Fruit fly (Drosophila melanogaster) whole organism, embryonic: ENCODE results near the gene CG15170.
A peak's percentile ranks its signal among the peaks of the same experiment; 100 is the strongest.

Source experiments
- Abd-B ChIP-seq: fragments of 200-800 bp; sonication (Bioruptor generic); optimal IDR thresholded peaks from 2 replicates; lab custom pipeline; 2018; ENCODE audit warnings: missing biosample characterization, mild to moderate bottlenecking, missing genetic modification characterization, moderate library complexity
- Ada2b ChIP-seq: fragments of 200-800 bp; sonication (Bioruptor generic); IDR thresholded peaks from 2 replicates; pipeline ENCODE4 v1.3.6; 2022; ENCODE audit warnings: missing biosample characterization, missing genetic modification characterization
- Blimp-1 ChIP-seq: fragments of 200-800 bp; sonication (Bioruptor generic); optimal IDR thresholded peaks from 3 replicates; lab custom pipeline; 2018; ENCODE audit warnings: missing biosample characterization, missing genetic modification characterization, mild to moderate bottlenecking, moderate library complexity, missing genetic modification reagents
- CG10147 ChIP-seq: fragments of 200-800 bp; sonication (Bioruptor generic); optimal IDR thresholded peaks from 2 replicates; lab custom pipeline; 2019; ENCODE audit warnings: missing biosample characterization, mild to moderate bottlenecking, missing genetic modification characterization, moderate library complexity
- CG10209 ChIP-seq: fragments of 200-800 bp; sonication (Bioruptor generic); optimal IDR thresholded peaks from 3 replicates; lab custom pipeline; 2017; ENCODE audit warnings: missing biosample characterization, mild to moderate bottlenecking, missing genetic modification characterization, missing genetic modification reagents
- CG10321 ChIP-seq: fragments of 200-800 bp; sonication (Bioruptor generic); IDR thresholded peaks from 2 replicates; pipeline ENCODE4 v1.3.6; 2022; ENCODE audit warnings: missing biosample characterization, missing genetic modification characterization
- CG12219 ChIP-seq: fragments of 200-800 bp; sonication (Bioruptor generic); optimal IDR thresholded peaks from 3 replicates; lab custom pipeline; 2018; ENCODE audit warnings: missing biosample characterization, mild to moderate bottlenecking, missing genetic modification characterization
- CG12391 ChIP-seq: fragments of 200-800 bp; sonication (Bioruptor generic); optimal IDR thresholded peaks from 3 replicates; lab custom pipeline; 2018; ENCODE audit warnings: missing biosample characterization, mild to moderate bottlenecking, missing genetic modification characterization, moderate library complexity
- CG13424 ChIP-seq: fragments of 200-800 bp; sonication (Bioruptor generic); optimal IDR thresholded peaks from 2 replicates; lab custom pipeline; 2019; ENCODE audit warnings: missing biosample characterization, mild to moderate bottlenecking, missing genetic modification characterization, moderate library complexity
- CG16779 ChIP-seq: fragments of 200-800 bp; sonication (Bioruptor generic); IDR thresholded peaks from 2 replicates; pipeline ENCODE4 v1.3.6; 2022; ENCODE audit warnings: missing biosample characterization, missing genetic modification characterization
- CG2712 ChIP-seq: fragments of 200-800 bp; optimal IDR thresholded peaks from 3 replicates; lab custom pipeline; 2019; ENCODE audit warnings: missing biosample characterization, mild to moderate bottlenecking, missing genetic modification characterization, moderate library complexity
- CG7372 ChIP-seq: fragments of 200-800 bp; sonication (Bioruptor generic); IDR thresholded peaks from 2 replicates; pipeline ENCODE4 v1.3.6; 2022; ENCODE audit warnings: missing biosample characterization, missing genetic modification characterization
- Camta ChIP-seq: fragments of 200-800 bp; sonication (Bioruptor generic); optimal IDR thresholded peaks from 2 replicates; lab custom pipeline; 2016; ENCODE audit warnings: missing biosample characterization, missing genetic modification characterization
- D19B ChIP-seq: fragments of 200-800 bp; sonication (Bioruptor generic); optimal IDR thresholded peaks from 2 replicates; lab custom pipeline; 2017; ENCODE audit warnings: missing biosample characterization, mild to moderate bottlenecking, missing genetic modification characterization
- E2f1 ChIP-seq: fragments of 200-800 bp; sonication (Bioruptor generic); IDR thresholded peaks from 2 replicates; pipeline ENCODE4 v1.3.6; 2022; ENCODE audit warnings: missing biosample characterization, missing genetic modification characterization
- Hr51 ChIP-seq, 2 experiments: fragments of 200-800 bp; sonication (Bioruptor generic); optimal IDR thresholded peaks; 2 replicates in 1 of 2; 3 replicates in 1 of 2; lab custom pipeline; 2016 to 2018; ENCODE audit warnings: missing biosample characterization in 2 of 2, missing genetic modification characterization in 2 of 2, mild to moderate bottlenecking in 1 of 2, moderate library complexity in 1 of 2
- Jarid2 ChIP-seq: fragments of 200-800 bp; sonication (Bioruptor generic); optimal IDR thresholded peaks from 3 replicates; lab custom pipeline; 2017; ENCODE audit warnings: mild to moderate bottlenecking, missing biosample characterization, missing genetic modification reagents, missing genetic modification characterization
- Lhr ChIP-seq: fragments of 200-800 bp; sonication (Bioruptor generic); optimal IDR thresholded peaks from 3 replicates; lab custom pipeline; 2017; ENCODE audit warnings: mild to moderate bottlenecking, missing biosample characterization, missing genetic modification reagents, missing genetic modification characterization
- MBD-R2 ChIP-seq: fragments of 200-800 bp; sonication (Bioruptor generic); IDR thresholded peaks from 2 replicates; pipeline ENCODE4 v1.3.6; 2022; ENCODE audit warnings: missing biosample characterization, missing genetic modification characterization
- Meics ChIP-seq: fragments of 200-800 bp; sonication (Bioruptor generic); optimal IDR thresholded peaks from 2 replicates; lab custom pipeline; 2017; ENCODE audit warnings: missing biosample characterization, mild to moderate bottlenecking, missing genetic modification characterization
- NK7.1 ChIP-seq: fragments of 200-800 bp; sonication (Bioruptor generic); optimal IDR thresholded peaks from 3 replicates; lab custom pipeline; 2016; ENCODE audit warnings: missing biosample characterization, missing genetic modification characterization
- NfI ChIP-seq: fragments of 200-800 bp; sonication (Bioruptor generic); optimal IDR thresholded peaks from 3 replicates; lab custom pipeline; 2018; ENCODE audit warnings: missing biosample characterization, mild to moderate bottlenecking, missing genetic modification characterization, moderate library complexity
- Oaz ChIP-seq: fragments of 200-800 bp; sonication (Bioruptor generic); IDR thresholded peaks from 2 replicates; pipeline ENCODE4 v1.3.6; 2022; ENCODE audit warnings: missing biosample characterization, missing genetic modification characterization
- Ptx1 ChIP-seq: fragments of 200-800 bp; sonication (Bioruptor generic); IDR thresholded peaks from 2 replicates; pipeline ENCODE4 v1.3.6; 2022; ENCODE audit warnings: missing biosample characterization, missing genetic modification characterization
- Ravus ChIP-seq: fragments of 200-800 bp; sonication (Bioruptor generic); IDR thresholded peaks from 2 replicates; pipeline ENCODE4 v1.3.6; 2022; ENCODE audit warnings: missing biosample characterization, missing genetic modification characterization
- Xrp1 ChIP-seq: fragments of 200-800 bp; sonication (Bioruptor generic); IDR thresholded peaks from 2 replicates; pipeline ENCODE4 v1.3.6; 2022; ENCODE audit warnings: missing biosample characterization, missing genetic modification characterization
- abd-A ChIP-seq: fragments of 200-800 bp; sonication (Bioruptor generic); optimal IDR thresholded peaks from 3 replicates; lab custom pipeline; 2019; ENCODE audit warnings: missing biosample characterization, mild to moderate bottlenecking, missing genetic modification characterization, moderate library complexity
- al ChIP-seq: fragments of 200-800 bp; sonication (Bioruptor generic); IDR thresholded peaks from 2 replicates; pipeline ENCODE4 v1.3.6; 2022; ENCODE audit warnings: missing biosample characterization, missing genetic modification characterization
- aop ChIP-seq: fragments of 200-800 bp; sonication (Bioruptor generic); IDR thresholded peaks from 2 replicates; pipeline ENCODE4 v1.3.6; 2022; ENCODE audit warnings: missing biosample characterization, missing genetic modification characterization
- ci ChIP-seq: fragments of 200-800 bp; sonication (Bioruptor generic); IDR thresholded peaks from 3 replicates; pipeline ENCODE4 v1.3.6; 2022; ENCODE audit warnings: missing biosample characterization, missing genetic modification characterization
- dm ChIP-seq: fragments of 200-800 bp; sonication (Bioruptor generic); optimal IDR thresholded peaks from 3 replicates; lab custom pipeline; 2016; ENCODE audit warnings: missing biosample characterization, missing genetic modification characterization
- dmrt99B ChIP-seq: fragments of 200-800 bp; sonication (Bioruptor generic); optimal IDR thresholded peaks from 2 replicates; lab custom pipeline; 2018; ENCODE audit warnings: missing biosample characterization, mild to moderate bottlenecking, missing genetic modification characterization, moderate library complexity
- dpn ChIP-seq, 2 experiments: fragments of 200-800 bp; sonication (Bioruptor generic); optimal IDR thresholded peaks; 3 replicates each; lab custom pipeline; 2016; ENCODE audit warnings: missing biosample characterization in 2 of 2, missing genetic modification characterization in 2 of 2
- ewg ChIP-seq: fragments of 200-800 bp; sonication (Bioruptor generic); optimal IDR thresholded peaks from 3 replicates; lab custom pipeline; 2017; ENCODE audit warnings: mild to moderate bottlenecking, missing biosample characterization, missing genetic modification reagents, missing genetic modification characterization
- fd3F ChIP-seq: fragments of 200-800 bp; sonication (Bioruptor generic); optimal IDR thresholded peaks from 2 replicates; lab custom pipeline; 2018; ENCODE audit warnings: missing biosample characterization, mild to moderate bottlenecking, missing genetic modification characterization, moderate library complexity
- fru ChIP-seq: fragments of >200 bp; optimal IDR thresholded peaks from 2 replicates; lab custom pipeline; 2017
- gem ChIP-seq: fragments of 200-800 bp; sonication (Bioruptor generic); optimal IDR thresholded peaks from 2 replicates; lab custom pipeline; 2019; ENCODE audit warnings: missing biosample characterization, mild to moderate bottlenecking, missing genetic modification characterization, moderate library complexity
- hth ChIP-seq: fragments of >200 bp; optimal IDR thresholded peaks from 2 replicates; lab custom pipeline; 2017; ENCODE audit warnings: inconsistent platforms
- klu ChIP-seq: fragments of 200-800 bp; sonication (Bioruptor generic); IDR thresholded peaks from 2 replicates; pipeline ENCODE4 v1.3.6; 2022; ENCODE audit warnings: missing biosample characterization, missing genetic modification characterization
- lab ChIP-seq: fragments of 200-800 bp; sonication (Bioruptor generic); optimal IDR thresholded peaks from 3 replicates; lab custom pipeline; 2017; ENCODE audit warnings: missing biosample characterization, missing genetic modification characterization, mild to moderate bottlenecking, moderate library complexity, missing genetic modification reagents
- mld ChIP-seq: fragments of 200-800 bp; sonication (Bioruptor generic); IDR thresholded peaks from 3 replicates; pipeline ENCODE4 v1.3.6; 2022; ENCODE audit warnings: missing biosample characterization, missing genetic modification characterization; ENCODE audit not compliant: partially characterized antibody
- otp ChIP-seq: fragments of 200-800 bp; sonication (Bioruptor generic); IDR thresholded peaks from 3 replicates; pipeline ENCODE4, ENCODE4 v1.3.6; 2022; ENCODE audit warnings: missing biosample characterization, missing genetic modification characterization
- phol ChIP-seq: fragments of 200-800 bp; sonication (Bioruptor generic); optimal IDR thresholded peaks from 3 replicates; lab custom pipeline; 2018; ENCODE audit warnings: missing biosample characterization, mild to moderate bottlenecking, missing genetic modification characterization, moderate library complexity
- ranshi ChIP-seq: fragments of 200-800 bp; sonication (Bioruptor generic); IDR thresholded peaks from 2 replicates; pipeline ENCODE4 v1.3.6; 2022; ENCODE audit warnings: missing biosample characterization, missing genetic modification characterization
- row ChIP-seq: fragments of 200-800 bp; sonication (Bioruptor generic); IDR thresholded peaks from 3 replicates; pipeline ENCODE4 v1.3.6; 2022; ENCODE audit warnings: missing biosample characterization, missing genetic modification characterization
- slbo ChIP-seq: fragments of 200-800 bp; sonication (Bioruptor generic); IDR thresholded peaks from 2 replicates; pipeline ENCODE4 v1.3.6; 2022; ENCODE audit warnings: missing biosample characterization, missing genetic modification characterization
- sob ChIP-seq: fragments of 200-800 bp; sonication (Bioruptor generic); IDR thresholded peaks from 2 replicates; pipeline ENCODE4 v1.3.6; 2022; ENCODE audit warnings: missing biosample characterization, missing genetic modification characterization
- sqz ChIP-seq: fragments of 200-800 bp; sonication (Bioruptor generic); optimal IDR thresholded peaks from 3 replicates; lab custom pipeline; 2018; ENCODE audit warnings: missing biosample characterization, mild to moderate bottlenecking, missing genetic modification characterization
- tgo ChIP-seq: fragments of 200-800 bp; sonication (Bioruptor generic); IDR thresholded peaks from 3 replicates; pipeline ENCODE4 v1.3.6; 2022; ENCODE audit warnings: missing biosample characterization, missing genetic modification characterization

The CG15170 gene

DNA sequence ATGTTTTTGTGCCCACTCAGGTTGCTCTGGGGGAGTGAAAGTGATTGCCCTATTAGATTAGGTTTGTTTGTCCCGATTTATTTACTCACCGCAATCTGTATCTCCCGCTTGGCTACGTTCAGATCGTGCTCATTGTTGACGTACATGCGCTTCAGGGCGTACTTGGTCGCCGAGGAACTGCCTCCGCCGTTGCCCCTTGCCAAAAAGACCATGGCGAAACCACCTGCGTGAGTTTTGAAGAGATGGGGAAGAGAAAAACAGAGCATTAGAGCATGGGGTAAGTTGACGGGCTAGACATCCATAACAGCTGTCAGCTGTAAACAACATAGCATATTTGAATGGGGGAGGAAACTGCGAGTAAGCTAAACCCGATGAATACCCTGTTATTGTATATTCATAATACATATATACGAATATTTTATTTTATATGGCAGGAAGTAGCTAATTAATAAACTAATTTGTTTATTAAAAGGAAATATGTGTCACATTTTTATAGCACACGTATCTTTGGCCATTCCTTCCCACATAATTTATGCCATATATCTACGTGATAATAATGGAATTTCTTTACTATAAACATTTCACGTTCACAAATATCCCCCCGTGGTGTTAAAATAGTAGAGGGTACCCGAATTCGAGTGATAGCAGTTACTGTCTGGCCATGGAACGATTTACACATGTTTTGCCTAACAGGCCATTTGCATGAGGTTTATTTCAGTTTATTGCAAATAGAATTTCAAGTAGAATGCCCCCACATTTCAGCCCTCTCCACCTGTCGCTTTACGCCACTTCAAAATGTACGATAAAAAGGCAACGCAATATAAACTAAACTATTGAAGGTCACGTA, 24.4 kb downstream of the CG15170 start (continued):
- TF ChIP-seq Ravus (peak; percentile 23; the same call in 1 of the 2 replicates), sqz (GFP tag; lab: Kevin White, UChicago) (no peak), ci (0 out of 3 replicates have a peak, but pooled peaks have one; percentile 36), fd3F (GFP tag; lab: Kevin White, UChicago) (peak; percentile 43), Ada2b (GFP tag; lab: Robert Waterston, UW) (peak; percentile 18; the same call in 1 of the 2 replicates), E2f1 (peak; percentile 8; the same call in 1 of the 2 replicates), Blimp-1 (GFP tag; lab: Kevin White, UChicago) (no peak), CG12391 (tag; lab: Kevin White, UChicago) (no peak), MBD-R2 (GFP tag; lab: Robert Waterston, UW) (no peak), al (GFP tag; lab: Robert Waterston, UW) (peak; percentile 66; the same call in 1 of the 2 replicates), otp (GFP tag; lab: Robert Waterston, UW) (no peak), sob (GFP tag; lab: Robert Waterston, UW) (peak; percentile 53), NK7.1 (GFP tag; lab: Kevin White, UChicago) (no peak), ewg (peak; percentile 7), D19B (GFP tag; lab: Kevin White, UChicago) (peak; percentile 98), CG16779 (GFP tag; lab: Robert Waterston, UW) (peak; percentile 40; the same call in 1 of the 2 replicates), CG10209 (GFP tag; lab: Kevin White, UChicago) (peak; percentile 30), hth (lab: Kevin White, UChicago) (no peak), aop (no peak), Oaz (no peak), CG2712 (tag; lab: Kevin White, UChicago) (peak; percentile 42), CG13424 (tag; lab: Kevin White, UChicago) (peak; percentile 31), Abd-B (GFP tag; lab: Kevin White, UChicago) (peak; percentile 27), CG10147 (peak; percentile 63), Ptx1 (GFP tag; lab: Robert Waterston, UW) (peak; percentile 60), dmrt99B (peak; percentile 32), Xrp1 (peak; percentile 36; the same call in 1 of the 2 replicates), CG12219 (peak; percentile 14), CG7372 (GFP tag; lab: Robert Waterston, UW) (peak; percentile 28; the same call in 1 of the 2 replicates), Hr51 (GFP tag; optimal IDR thresholded peaks at IDR 0.05; lab: Kevin White, UChicago) (peak in 1 of 2 experiments; percentile 44), phol (tag; lab: Kevin White, UChicago) (peak; percentile 37), Jarid2 (no peak), ranshi (GFP tag; lab: Robert Waterston, UW) (no peak), mld (GFP tag; lab: Robert Waterston, UW) (no peak), Meics (GFP tag; lab: Kevin White, UChicago) (peak; percentile 53), dpn (GFP tag; optimal IDR thresholded peaks at IDR 0.05; lab: Kevin White, UChicago) (no peak), dm (no peak), klu (GFP tag; lab: Robert Waterston, UW) (0 out of 2 replicates have a peak, but pooled peaks have one; percentile 6), fru (lab: Kevin White, UChicago) (no peak), slbo (peak; percentile 74), Lhr (GFP tag; lab: Kevin White, UChicago) (no peak), tgo (GFP tag; lab: Robert Waterston, UW) (peak; percentile 52; the same call in 2 of the 3 replicates), NfI (GFP tag; lab: Kevin White, UChicago) (peak; percentile 8), row (GFP tag; lab: Robert Waterston, UW) (peak; percentile 76), abd-A (tag; lab: Kevin White, UChicago) (no peak), lab (GFP tag; lab: Kevin White, UChicago) (peak; percentile 59), gem (tag; lab: Kevin White, UChicago) (peak; percentile 64), Camta (GFP tag; lab: Kevin White, UChicago) (no peak), CG10321 (GFP tag; lab: Robert Waterston, UW) (no peak)
